Worm (Caenorhabditis elegans): ENCODE data around the gene C49C8.5.

DNA sequence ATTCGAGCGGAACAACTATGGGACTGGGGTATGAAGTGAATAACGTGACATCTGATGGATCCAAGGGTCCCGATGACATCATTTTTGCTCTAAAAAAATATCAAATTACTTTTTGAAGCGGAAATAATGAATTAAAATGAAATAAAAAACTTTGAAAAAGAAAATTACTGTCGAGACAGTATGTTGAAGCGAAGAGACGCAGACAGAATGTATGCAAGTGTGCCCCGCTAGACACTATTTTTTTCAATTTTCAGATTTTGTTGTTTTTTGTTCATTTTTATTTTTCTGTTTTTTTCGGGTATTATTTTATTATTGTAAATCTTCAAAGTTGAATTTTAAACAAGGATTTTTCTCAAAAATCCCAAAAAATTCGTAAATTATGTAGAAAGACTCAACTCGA, 34.8 kb downstream of the C49C8.5 start, which contains the start of gene F42A9.8:
- no peak for TF ChIP-seq ama-1 (optimal IDR thresholded peaks at IDR 0.05)
- no peak for TF ChIP-seq hnd-1 (tag; optimal IDR thresholded peaks at IDR 0.05)
- no peak for TF ChIP-seq aly-1 (tag; optimal IDR thresholded peaks at IDR 0.05)
- TF ChIP-seq flt-1 (GFP tag; IDR thresholded peaks at IDR 0.05): no peak
- no peak for TF ChIP-seq B0310.2 (tag; optimal IDR thresholded peaks at IDR 0.05)
- TF ChIP-seq sea-1 (GFP tag; conservative IDR thresholded peaks at IDR 0.05): no peak
- no peak for TF ChIP-seq hmg-4 (GFP tag; optimal IDR thresholded peaks at IDR 0.05)
- no peak for TF ChIP-seq F13C5.2 (tag; optimal IDR thresholded peaks at IDR 0.05)
- TF ChIP-seq tbx-37 (GFP tag; conservative IDR thresholded peaks at IDR 0.05): no peak
